Worm (Caenorhabditis elegans) whole organism, mixed stage, embryonic: ENCODE results near the gene math-45.

Experiments used
- ceh-39 ChIP-seq: fragments of 150-350 bp; optimal IDR thresholded peaks from 2 replicates; lab custom pipeline; 2014; ENCODE audit warnings: missing biosample characterization, missing genetic modification characterization
- mab-5 ChIP-seq: fragments of 150-350 bp; optimal IDR thresholded peaks from 2 replicates; lab custom pipeline; 2014; ENCODE audit warnings: missing biosample characterization, missing genetic modification characterization
- ztf-11 ChIP-seq: fragments of 150-350 bp; optimal IDR thresholded peaks from 2 replicates; lab custom pipeline; 2014; ENCODE audit warnings: missing biosample characterization, missing genetic modification characterization

DNA sequence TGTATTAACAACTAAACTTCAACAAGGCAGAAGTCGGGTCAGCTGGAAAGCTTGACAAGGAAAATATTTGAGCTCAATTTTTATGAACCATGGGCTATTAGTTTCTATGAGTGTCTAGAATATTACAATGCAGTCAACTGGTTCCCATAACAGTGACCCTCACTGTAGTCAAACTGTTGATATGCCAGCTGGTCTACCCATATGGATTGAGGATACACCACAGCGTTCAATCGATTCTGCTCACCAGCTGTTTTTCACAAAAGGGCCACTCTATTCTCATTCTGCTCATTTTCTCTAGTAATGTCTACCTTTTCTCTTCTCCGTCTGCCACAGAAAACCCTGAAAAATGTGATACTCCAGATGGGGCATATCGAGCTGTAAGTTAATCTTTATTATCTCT lies 20.1 kb upstream of the math-45 start, which contains the start of gene fbxb-42:
- TF ChIP-seq ceh-39 (tag; lab: Kevin White, UChicago) = no peak
- TF ChIP-seq ztf-11 (tag; lab: Kevin White, UChicago) = no peak
- no peak for TF ChIP-seq mab-5 (tag; lab: Kevin White, UChicago)
